Worm (Caenorhabditis elegans): ENCODE results near the gene K04A8.20.
A peak's percentile ranks its signal among the peaks of the same experiment; 100 is the strongest.

DNA sequence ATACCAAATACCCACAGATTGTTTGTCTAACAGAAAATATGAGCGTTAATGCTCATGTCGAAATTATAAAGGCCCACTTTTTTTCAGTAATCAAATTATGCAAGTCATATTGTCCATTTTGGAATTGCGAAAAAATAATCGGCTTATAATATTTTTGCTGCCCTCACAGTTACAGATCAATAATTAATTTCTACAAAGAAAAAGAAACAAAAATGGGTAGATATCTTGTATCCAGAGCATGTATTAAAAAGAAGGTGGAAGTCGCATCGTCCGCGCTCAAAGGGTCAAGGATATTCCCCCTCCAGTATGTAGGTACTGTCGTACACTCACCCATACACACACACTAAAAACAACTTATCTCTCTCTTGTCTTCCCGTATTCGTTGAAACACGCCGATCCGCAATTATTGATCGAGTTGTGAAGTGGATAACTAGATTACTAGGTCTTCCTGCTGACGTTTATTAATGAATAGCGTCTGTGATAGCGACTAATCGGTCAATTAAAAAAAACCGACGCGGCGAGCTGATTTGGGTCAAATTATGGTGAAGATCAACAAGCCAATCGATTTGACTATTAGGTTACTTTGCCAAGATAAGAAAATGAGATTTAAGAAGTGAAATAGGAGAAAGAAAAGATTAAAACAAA is 35.3 kb upstream of the K04A8.20 start:
- no peak for TF ChIP-seq lin-13 (GFP tag; optimal IDR thresholded peaks at IDR 0.05)
- no peak for TF ChIP-seq egl-27 (tag; optimal IDR thresholded peaks at IDR 0.05)
- TF ChIP-seq mdl-1 (tag; optimal IDR thresholded peaks at IDR 0.05) = no peak
- no peak for TF ChIP-seq lin-11 (tag; optimal IDR thresholded peaks at IDR 0.05)
- TF ChIP-seq nhr-129 (tag; optimal IDR thresholded peaks at IDR 0.05) = no peak
- TF ChIP-seq sma-9 (GFP tag; optimal IDR thresholded peaks at IDR 0.05) = peak; percentile 13
- no peak for TF ChIP-seq sma-9 (tag; optimal IDR thresholded peaks at IDR 0.05)
- TF ChIP-seq nhr-23 (tag; optimal IDR thresholded peaks at IDR 0.05) = no peak
- no peak for TF ChIP-seq ama-1 (optimal IDR thresholded peaks at IDR 0.05)
- TF ChIP-seq unc-62 (GFP tag; optimal IDR thresholded peaks at IDR 0.05) = no peak
